Worm (Caenorhabditis elegans) whole organism, mixed stage, embryonic: ENCODE measurements around the gene nhr-152.

ENCODE experiments used
- M03D4.4 ChIP-seq: sonication (generic microtip); optimal IDR thresholded peaks from 2 replicates; lab custom pipeline; 2017; ENCODE audit warnings: mild to moderate bottlenecking, missing genetic modification characterization, missing compliant biosample characterization
- blmp-1 ChIP-seq: fragments of 150-350 bp; optimal IDR thresholded peaks from 2 replicates; lab custom pipeline; 2014; ENCODE audit warnings: missing biosample characterization, missing genetic modification characterization
- ceh-39 ChIP-seq: fragments of 150-350 bp; optimal IDR thresholded peaks from 2 replicates; lab custom pipeline; 2014; ENCODE audit warnings: missing biosample characterization, missing genetic modification characterization
- ceh-43 ChIP-seq: fragments of 200-800 bp; sonication (Bioruptor generic); optimal IDR thresholded peaks from 2 replicates; lab custom pipeline; 2018; ENCODE audit warnings: mild to moderate bottlenecking, missing genetic modification characterization, moderate library complexity, missing compliant biosample characterization
- ceh-83 ChIP-seq: fragments of 200-800 bp; sonication (Bioruptor generic); optimal IDR thresholded peaks from 2 replicates; lab custom pipeline; 2018; ENCODE audit warnings: mild to moderate bottlenecking, missing genetic modification characterization, missing compliant biosample characterization
- ces-1 ChIP-seq: fragments of 150-350 bp; optimal IDR thresholded peaks from 2 replicates; lab custom pipeline; 2014; ENCODE audit warnings: missing biosample characterization, missing genetic modification reagents, missing genetic modification characterization
- cnd-1 ChIP-seq: fragments of 200-800 bp; sonication (Bioruptor generic); optimal IDR thresholded peaks from 2 replicates; lab custom pipeline; 2018; ENCODE audit warnings: mild to moderate bottlenecking, missing genetic modification characterization, missing compliant biosample characterization
- elt-3 ChIP-seq: fragments of 150-350 bp; optimal IDR thresholded peaks from 2 replicates; lab custom pipeline; 2014; ENCODE audit warnings: missing biosample characterization, missing genetic modification characterization
- flh-1 ChIP-seq: fragments of 200-800 bp; sonication (Bioruptor generic); optimal IDR thresholded peaks from 2 replicates; lab custom pipeline; 2018; ENCODE audit warnings: mild to moderate bottlenecking, missing genetic modification characterization, moderate library complexity, missing compliant biosample characterization
- ham-2 ChIP-seq: fragments of 200-800 bp; sonication (Bioruptor generic); optimal IDR thresholded peaks from 2 replicates; lab custom pipeline; 2018; ENCODE audit warnings: mild to moderate bottlenecking, missing genetic modification characterization, missing compliant biosample characterization
- hlh-1 ChIP-seq: fragments of 150-350 bp; optimal IDR thresholded peaks from 2 replicates; lab custom pipeline; 2014; ENCODE audit warnings: missing biosample characterization, missing genetic modification reagents, missing genetic modification characterization
- lin-13 ChIP-seq: fragments of 150-350 bp; optimal IDR thresholded peaks from 2 replicates; lab custom pipeline; 2014; ENCODE audit warnings: missing biosample characterization, missing genetic modification characterization
- lin-32 ChIP-seq: fragments of 200-800 bp; sonication (Bioruptor generic); optimal IDR thresholded peaks from 2 replicates; lab custom pipeline; 2018; ENCODE audit warnings: mild to moderate bottlenecking, missing genetic modification characterization, missing compliant biosample characterization
- lsy-2 ChIP-seq: fragments of 150-350 bp; optimal IDR thresholded peaks from 2 replicates; lab custom pipeline; 2014; ENCODE audit warnings: missing biosample characterization, missing genetic modification characterization
- mab-5 ChIP-seq: fragments of 150-350 bp; optimal IDR thresholded peaks from 2 replicates; lab custom pipeline; 2014; ENCODE audit warnings: missing biosample characterization, missing genetic modification characterization
- mep-1 ChIP-seq: fragments of 150-350 bp; optimal IDR thresholded peaks from 2 replicates; lab custom pipeline; 2017; ENCODE audit warnings: missing biosample characterization, missing genetic modification reagents, missing genetic modification characterization, inconsistent platforms
- mls-2 ChIP-seq: sonication (generic microtip); optimal IDR thresholded peaks from 2 replicates; lab custom pipeline; 2016; ENCODE audit warnings: mild to moderate bottlenecking, missing genetic modification characterization, moderate library complexity, missing compliant biosample characterization
- nhr-12 ChIP-seq: fragments of 150-350 bp; optimal IDR thresholded peaks from 2 replicates; lab custom pipeline; 2014; ENCODE audit warnings: missing biosample characterization, missing genetic modification characterization
- nhr-2 ChIP-seq: fragments of 150-350 bp; optimal IDR thresholded peaks from 2 replicates; lab custom pipeline; 2014; ENCODE audit warnings: missing biosample characterization, missing genetic modification characterization
- nhr-28 ChIP-seq: fragments of 150-350 bp; optimal IDR thresholded peaks from 2 replicates; lab custom pipeline; 2014; ENCODE audit warnings: missing biosample characterization, missing genetic modification characterization
- nhr-76 ChIP-seq: sonication (generic microtip); optimal IDR thresholded peaks from 2 replicates; lab custom pipeline; 2017; ENCODE audit warnings: missing biosample characterization, missing genetic modification characterization
- pha-4 ChIP-seq: fragments of 150-350 bp; optimal IDR thresholded peaks from 2 replicates; lab custom pipeline; 2018; ENCODE audit warnings: missing biosample characterization, missing genetic modification reagents, missing genetic modification characterization
- sem-2 ChIP-seq: fragments of 200-800 bp; sonication (Bioruptor generic); optimal IDR thresholded peaks from 2 replicates; lab custom pipeline; 2018; ENCODE audit warnings: mild to moderate bottlenecking, missing genetic modification characterization, missing compliant biosample characterization
- snpc-4 ChIP-seq: fragments of 150-350 bp; optimal IDR thresholded peaks from 2 replicates; lab custom pipeline; 2014; ENCODE audit warnings: missing biosample characterization, missing genetic modification characterization
- sptf-1 ChIP-seq: sonication (generic microtip); optimal IDR thresholded peaks from 2 replicates; lab custom pipeline; 2017; ENCODE audit warnings: mild to moderate bottlenecking, missing genetic modification characterization, moderate library complexity, missing compliant biosample characterization
- tbx-8 ChIP-seq: fragments of 200-800 bp; sonication (Bioruptor generic); optimal IDR thresholded peaks from 2 replicates; lab custom pipeline; 2018; ENCODE audit warnings: mild to moderate bottlenecking, missing genetic modification characterization, moderate library complexity, missing compliant biosample characterization
- unc-120 ChIP-seq: sonication (generic microtip); optimal IDR thresholded peaks from 2 replicates; lab custom pipeline; 2017; ENCODE audit warnings: missing genetic modification characterization, missing compliant biosample characterization; ENCODE audit not compliant: poor library complexity, severe bottlenecking
- unc-39 ChIP-seq: fragments of 150-350 bp; optimal IDR thresholded peaks from 2 replicates; lab custom pipeline; 2014; ENCODE audit warnings: missing biosample characterization, missing genetic modification characterization
- zip-8 ChIP-seq: fragments of 150-350 bp; optimal IDR thresholded peaks from 2 replicates; lab custom pipeline; 2014; ENCODE audit warnings: missing biosample characterization, missing genetic modification characterization
- ztf-11 ChIP-seq: fragments of 150-350 bp; optimal IDR thresholded peaks from 2 replicates; lab custom pipeline; 2014; ENCODE audit warnings: missing biosample characterization, missing genetic modification characterization

nhr-152 gene

ce11 chrV:7713072-7713471 is 26.9 kb downstream of the nhr-152 start, which contains the start of gene ZK105.13:
TSS of gene ZK105.13 (minus strand) at chrV:7713172.
- no peak for TF ChIP-seq sem-2 (GFP tag; lab: Kevin White, UChicago)
- no peak for TF ChIP-seq nhr-12 (tag; lab: Kevin White, UChicago)
- no peak for TF ChIP-seq snpc-4 (tag; lab: Kevin White, UChicago)
- no peak for TF ChIP-seq unc-39
- no peak for TF ChIP-seq nhr-76 (tag; lab: Kevin White, UChicago)
- TF ChIP-seq flh-1 (GFP tag; lab: Kevin White, UChicago) = no peak
- TF ChIP-seq nhr-2 (tag; lab: Kevin White, UChicago) = no peak
- TF ChIP-seq ham-2 = no peak
- TF ChIP-seq tbx-8 (GFP tag; lab: Kevin White, UChicago) = no peak
- TF ChIP-seq ztf-11 = no peak
- TF ChIP-seq ces-1 (GFP tag; lab: Kevin White, UChicago) = no peak
- no peak for TF ChIP-seq elt-3 (tag; lab: Kevin White, UChicago)
- no peak for TF ChIP-seq unc-120 (tag; lab: Kevin White, UChicago)
- TF ChIP-seq, all 35 proteins: peak for 0

- TF ChIP-seq sem-2 (GFP tag; lab: Kevin White, UChicago) = no peak
- TF ChIP-seq mab-5 (tag; lab: Kevin White, UChicago) = no peak
- no peak for TF ChIP-seq ceh-83 (GFP tag; lab: Kevin White, UChicago)
- no peak for TF ChIP-seq cnd-1
These were observed 27.5 kb downstream of the nhr-152 start, which contains the start of gene ZK105.1 for ce11 chrV:7713691-7714090. TSS of gene ZK105.1 (plus strand) at chrV:7713991.

ce11 chrV:7716034-7716433 is 29.9 kb downstream of the nhr-152 start, which contains the start of gene ZK105.12:
TSS of gene ZK105.12 (minus strand) at chrV:7716134.
- TF ChIP-seq unc-120 (tag; lab: Kevin White, UChicago) (no peak), zip-8 (tag; lab: Kevin White, UChicago) (no peak), ceh-83 (GFP tag; lab: Kevin White, UChicago) (no peak), flh-1 (GFP tag; lab: Kevin White, UChicago) (no peak), ham-2 (no peak), hlh-1 (tag; lab: Kevin White, UChicago) (no peak), M03D4.4 (tag; lab: Kevin White, UChicago) (no peak)

- no peak for TF ChIP-seq sptf-1
- no peak for TF ChIP-seq ceh-83 (GFP tag; lab: Kevin White, UChicago)
- TF ChIP-seq pha-4 (tag; lab: Kevin White, UChicago) = no peak
- TF ChIP-seq nhr-28 (tag; lab: Kevin White, UChicago) = no peak
These were observed 31.5 kb downstream of the nhr-152 start, which contains the start of gene ZK105.5 for ce11 chrV:7717629-7718028. TSS of gene ZK105.5 (minus strand) at chrV:7717729.

ce11 chrV:7721945-7722344 is 35.8 kb downstream of the nhr-152 start, which contains the start of gene ZK105.14:
TSS of gene ZK105.14 (minus strand) at chrV:7722045.
- TF ChIP-seq nhr-76 (tag; lab: Kevin White, UChicago) (no peak), blmp-1 (tag; lab: Kevin White, UChicago) (no peak), mep-1 (tag; lab: Kevin White, UChicago) (no peak), ceh-83 (GFP tag; lab: Kevin White, UChicago) (no peak), ztf-11 (no peak), lin-32 (GFP tag; lab: Kevin White, UChicago) (no peak), ceh-39 (tag; lab: Kevin White, UChicago) (no peak), lsy-2 (tag; lab: Kevin White, UChicago) (no peak), mls-2 (no peak), sem-2 (GFP tag; lab: Kevin White, UChicago) (no peak), ceh-43 (GFP tag; lab: Kevin White, UChicago) (no peak), lin-13 (no peak), cnd-1 (no peak), M03D4.4 (tag; lab: Kevin White, UChicago) (no peak), ces-1 (GFP tag; lab: Kevin White, UChicago) (no peak), tbx-8 (GFP tag; lab: Kevin White, UChicago) (no peak), flh-1 (GFP tag; lab: Kevin White, UChicago) (no peak), nhr-12 (tag; lab: Kevin White, UChicago) (no peak), sptf-1 (no peak)
